Fruit fly (Drosophila melanogaster) S2 (cell line): ENCODE measurements around the gene Hsp110.

Source experiments
- CG8478 ChIP-seq: fragments of >200 bp; optimal IDR thresholded peaks from 2 replicates; lab custom pipeline; 2018
- CTCF ChIP-seq, 2 experiments: fragments of >200 bp; optimal IDR thresholded peaks; 2 replicates each; lab custom pipeline; 2018

dm6 chr3L:14028485-14029384 lies 8.1 kb upstream of the Hsp110 start, which contains the start of gene Ptip:
- TF ChIP-seq CTCF (optimal IDR thresholded peaks at IDR 0.05; lab: Kevin White, UChicago) = peak; percentile 41 to 49
- no peak for TF ChIP-seq CG8478 (lab: Kevin White, UChicago)
